Fruit fly (Drosophila melanogaster): ENCODE results near the gene Alms1b.

Alms1b gene

DNA sequence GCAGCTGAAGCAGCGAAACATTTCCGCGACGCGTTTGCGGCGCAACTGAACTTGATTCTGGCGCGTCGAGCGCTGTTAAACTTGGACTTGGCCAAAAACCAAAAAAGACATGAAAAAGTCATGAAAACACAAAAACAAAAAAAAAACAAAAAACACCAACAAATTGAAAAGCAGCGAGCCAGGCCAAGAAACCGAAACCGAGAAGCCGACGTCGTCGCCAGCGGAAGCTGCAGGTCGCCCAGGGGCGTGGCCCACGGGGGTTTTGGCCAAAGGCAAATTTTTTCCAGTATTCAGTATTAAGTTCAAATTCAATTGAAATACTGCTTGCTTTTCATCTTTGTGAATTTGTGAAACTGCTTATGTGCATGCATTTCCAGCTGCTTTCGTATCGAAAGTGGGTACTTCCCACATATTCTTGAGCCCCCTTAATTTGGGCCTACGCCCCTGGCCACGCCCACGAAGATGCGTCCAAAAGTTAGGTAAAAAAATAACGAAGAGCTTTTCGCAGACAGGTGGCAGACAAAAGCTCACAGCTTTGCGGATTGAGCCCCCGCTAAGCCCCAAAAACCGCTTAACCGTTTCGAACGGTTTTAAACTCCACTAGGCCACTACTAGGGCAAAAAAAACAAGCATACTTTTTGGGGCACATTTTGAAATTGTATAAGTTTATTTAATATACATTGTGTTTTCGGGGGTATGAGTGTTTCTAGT is 36.1 kb upstream of the Alms1b start, which contains the start of gene CG3009 (continued):
- TF ChIP-seq Rx (GFP tag; IDR thresholded peaks at IDR 0.05), result peak; percentile 94
- TF ChIP-seq CoRest (tag; optimal IDR thresholded peaks at IDR 0.05), result peak; percentile 97
- TF ChIP-seq lab (GFP tag; optimal IDR thresholded peaks at IDR 0.05), result peak; percentile 99
- TF ChIP-seq Elba2 (GFP tag; optimal IDR thresholded peaks at IDR 0.05), result peak; percentile 30
- TF ChIP-seq emc (GFP tag; optimal IDR thresholded peaks at IDR 0.05), result peak; percentile 96
- peak; percentile 98 for TF ChIP-seq Gug (GFP tag; IDR thresholded peaks at IDR 0.05)
- TF ChIP-seq crc (GFP tag; optimal IDR thresholded peaks at IDR 0.05), result peak; percentile 96
- peak; percentile 95 for TF ChIP-seq CrebB (tag; optimal IDR thresholded peaks at IDR 0.05)
- peak; percentile 93 for TF ChIP-seq CG18476 (GFP tag; optimal IDR thresholded peaks at IDR 0.05)
- peak; percentile 96 for TF ChIP-seq CG14050 (GFP tag; IDR thresholded peaks at IDR 0.05)
- TF ChIP-seq Hey (tag; optimal IDR thresholded peaks at IDR 0.05), result peak; percentile 91
- TF ChIP-seq CG7357 (GFP tag; IDR thresholded peaks at IDR 0.05), result peak; percentile 94
- peak; percentile 96 for TF ChIP-seq slp2 (GFP tag; optimal IDR thresholded peaks at IDR 0.05)
- peak; percentile 97 for TF ChIP-seq CG7372 (GFP tag; IDR thresholded peaks at IDR 0.05)
- peak; percentile 97 for TF ChIP-seq Bteb2 (GFP tag; optimal IDR thresholded peaks at IDR 0.05)
- TF ChIP-seq CG5953 (GFP tag; IDR thresholded peaks at IDR 0.05), result peak; percentile 95
- TF ChIP-seq Awh (GFP tag; IDR thresholded peaks at IDR 0.05), result peak; percentile 97
- peak; percentile 100 for TF ChIP-seq Med (GFP tag)
- TF ChIP-seq ap (GFP tag; IDR thresholded peaks at IDR 0.05), result peak; percentile 93
- TF ChIP-seq HmgD (GFP tag; optimal IDR thresholded peaks at IDR 0.05), result peak; percentile 98
- peak; percentile 97 for TF ChIP-seq CG32772 (GFP tag; IDR thresholded peaks at IDR 0.05)
- peak; percentile 95 for TF ChIP-seq Taf1 (GFP tag; IDR thresholded peaks at IDR 0.05)
- peak; percentile 90 for TF ChIP-seq sim (GFP tag; IDR thresholded peaks at IDR 0.05)
- TF ChIP-seq Ravus (GFP tag; IDR thresholded peaks at IDR 0.05), result peak; percentile 93
- TF ChIP-seq gcm (GFP tag; optimal IDR thresholded peaks at IDR 0.05), result peak; percentile 96
- peak; percentile 96 for TF ChIP-seq vfl (GFP tag; optimal IDR thresholded peaks at IDR 0.05)
- TF ChIP-seq CG2120 (GFP tag; optimal IDR thresholded peaks at IDR 0.05), result peak; percentile 99
- TF ChIP-seq tin (GFP tag; optimal IDR thresholded peaks at IDR 0.05), result peak; percentile 98
- peak; percentile 98 for TF ChIP-seq NfI (GFP tag; optimal IDR thresholded peaks at IDR 0.05)
- TF ChIP-seq CG9817 (tag; optimal IDR thresholded peaks at IDR 0.05), result peak; percentile 97
- peak; percentile 98 for TF ChIP-seq tx (GFP tag; optimal IDR thresholded peaks at IDR 0.05)
- no peak for TF ChIP-seq pan (optimal IDR thresholded peaks at IDR 0.05)
- peak in 1 of 2 experiments; percentile 98 for TF ChIP-seq pan (GFP tag; optimal IDR thresholded peaks at IDR 0.05 in 1 of 2, IDR thresholded peaks at IDR 0.05 in 1 of 2)
- TF ChIP-seq CG12071 (GFP tag; optimal IDR thresholded peaks at IDR 0.05), result peak; percentile 98
- TF ChIP-seq exex (tag; optimal IDR thresholded peaks at IDR 0.05), result peak; percentile 86
- TF ChIP-seq Camta (GFP tag; optimal IDR thresholded peaks at IDR 0.05), result peak; percentile 97
- TF ChIP-seq stwl (tag; optimal IDR thresholded peaks at IDR 0.05), result peak; percentile 26
- peak; percentile 96 for TF ChIP-seq nau (GFP tag; optimal IDR thresholded peaks at IDR 0.05)
- peak; percentile 98 for TF ChIP-seq CG9609 (GFP tag; optimal IDR thresholded peaks at IDR 0.05)
- TF ChIP-seq Atf3 (GFP tag; optimal IDR thresholded peaks at IDR 0.05), result peak; percentile 96
- TF ChIP-seq CG3407 (GFP tag; optimal IDR thresholded peaks at IDR 0.05), result peak; percentile 92
- TF ChIP-seq bbx (GFP tag; IDR thresholded peaks at IDR 0.05; ENCODE audit: partially characterized antibody), result no peak
- peak; percentile 98 for TF ChIP-seq caup (GFP tag; optimal IDR thresholded peaks at IDR 0.05; ENCODE audit: severe bottlenecking)
- TF ChIP-seq BEAF-32 (GFP tag; optimal IDR thresholded peaks at IDR 0.05), result peak; percentile 27
- peak; percentile 93 for TF ChIP-seq CG16815 (GFP tag; optimal IDR thresholded peaks at IDR 0.05)
- TF ChIP-seq lmd (GFP tag; IDR thresholded peaks at IDR 0.05), result peak; percentile 99
- TF ChIP-seq CG16863 (GFP tag; optimal IDR thresholded peaks at IDR 0.05), result peak; percentile 97
- TF ChIP-seq Lhr (GFP tag; optimal IDR thresholded peaks at IDR 0.05), result peak; percentile 88
- peak; percentile 93 for TF ChIP-seq toy (GFP tag; IDR thresholded peaks at IDR 0.05)
- TF ChIP-seq CG14667 (GFP tag; IDR thresholded peaks at IDR 0.05), result peak; percentile 95
